Fruit fly (Drosophila melanogaster) whole organism, prepupa: ENCODE data around the gene TMEM216.

Experiments
- CG10631 ChIP-seq: fragments of 200-800 bp; sonication (Bioruptor generic); optimal IDR thresholded peaks from 2 replicates; lab custom pipeline; 2016; ENCODE audit warnings: missing biosample characterization, missing genetic modification characterization
- CG11762 ChIP-seq: fragments of 200-800 bp; sonication (Bioruptor generic); optimal IDR thresholded peaks from 3 replicates; lab custom pipeline; 2016; ENCODE audit warnings: missing biosample characterization, missing genetic modification characterization; ENCODE audit not compliant: insufficient read depth
- CG15336 ChIP-seq: fragments of 200-800 bp; sonication (Bioruptor generic); IDR thresholded peaks from 2 replicates; pipeline ENCODE4 v1.3.6; 2022; ENCODE audit warnings: missing biosample characterization, missing genetic modification characterization
- CG3032 ChIP-seq: fragments of 200-800 bp; optimal IDR thresholded peaks from 2 replicates; lab custom pipeline; 2019; ENCODE audit warnings: missing biosample characterization, mild to moderate bottlenecking, missing genetic modification characterization, moderate library complexity
- CG31627 ChIP-seq: fragments of 200-800 bp; sonication (Bioruptor generic); optimal IDR thresholded peaks from 3 replicates; lab custom pipeline; 2016; ENCODE audit warnings: missing biosample characterization, missing genetic modification characterization
- CG32006 ChIP-seq: fragments of 200-800 bp; sonication (Bioruptor generic); optimal IDR thresholded peaks from 3 replicates; lab custom pipeline; 2017; ENCODE audit warnings: missing biosample characterization, mild to moderate bottlenecking, missing genetic modification characterization
- CG34406 ChIP-seq: fragments of 200-800 bp; sonication (Bioruptor generic); optimal IDR thresholded peaks from 3 replicates; lab custom pipeline; 2016; ENCODE audit warnings: missing biosample characterization, missing genetic modification characterization
- CG3919 ChIP-seq: fragments of 200-800 bp; sonication (Bioruptor generic); optimal IDR thresholded peaks from 3 replicates; lab custom pipeline; 2016; ENCODE audit warnings: missing biosample characterization, missing genetic modification characterization
- CG6163 ChIP-seq: fragments of 200-800 bp; sonication (Bioruptor generic); IDR thresholded peaks from 3 replicates; pipeline ENCODE4 v1.3.6; 2022; ENCODE audit warnings: missing biosample characterization, missing genetic modification characterization
- CG6276 ChIP-seq: fragments of 200-800 bp; sonication (Bioruptor generic); optimal IDR thresholded peaks from 2 replicates; lab custom pipeline; 2017; ENCODE audit warnings: missing biosample characterization, mild to moderate bottlenecking, missing genetic modification characterization
- CG6808 ChIP-seq: fragments of 200-800 bp; sonication (Bioruptor generic); optimal IDR thresholded peaks from 3 replicates; lab custom pipeline; 2017; ENCODE audit warnings: missing biosample characterization, missing genetic modification characterization, mild to moderate bottlenecking, moderate library complexity, missing genetic modification reagents
- CG8119 ChIP-seq: fragments of 200-800 bp; sonication (Bioruptor generic); IDR thresholded peaks from 3 replicates; pipeline ENCODE4 v1.3.6; 2022; ENCODE audit warnings: missing biosample characterization, missing genetic modification characterization
- CG8319 ChIP-seq: fragments of 200-800 bp; sonication (Bioruptor generic); optimal IDR thresholded peaks from 3 replicates; lab custom pipeline; 2016; ENCODE audit warnings: missing biosample characterization, missing genetic modification characterization
- CG9139 ChIP-seq: fragments of 200-800 bp; sonication (Bioruptor generic); optimal IDR thresholded peaks from 3 replicates; lab custom pipeline; 2017; ENCODE audit warnings: missing biosample characterization, mild to moderate bottlenecking, missing genetic modification characterization
- Eip75B ChIP-seq: fragments of 200-800 bp; sonication (Bioruptor generic); optimal IDR thresholded peaks from 3 replicates; lab custom pipeline; 2016; ENCODE audit warnings: missing biosample characterization, missing genetic modification characterization
- Eip78C ChIP-seq: fragments of 200-800 bp; sonication (Bioruptor generic); peaks from one replicate; lab custom pipeline; 2016; ENCODE audit warnings: missing biosample characterization, missing genetic modification characterization
- Eip93F ChIP-seq: fragments of 200-800 bp; sonication (Bioruptor generic); optimal IDR thresholded peaks from 2 replicates; lab custom pipeline; 2016; ENCODE audit warnings: missing biosample characterization, mild to moderate bottlenecking, missing genetic modification characterization
- Ets96B ChIP-seq: fragments of 200-800 bp; optimal IDR thresholded peaks from 2 replicates; lab custom pipeline; 2019; ENCODE audit warnings: missing biosample characterization, mild to moderate bottlenecking, missing genetic modification characterization, moderate library complexity
- Gug ChIP-seq: fragments of 200-800 bp; sonication (Bioruptor generic); IDR thresholded peaks from 2 replicates; pipeline ENCODE4 v1.3.6; 2022; ENCODE audit warnings: missing biosample characterization, missing genetic modification characterization
- Met ChIP-seq: fragments of 200-800 bp; sonication (Bioruptor generic); optimal IDR thresholded peaks from 3 replicates; lab custom pipeline; 2016; ENCODE audit warnings: missing biosample characterization, missing genetic modification characterization
- OdsH ChIP-seq: fragments of 200-800 bp; sonication (Bioruptor generic); optimal IDR thresholded peaks from 3 replicates; lab custom pipeline; 2016; ENCODE audit warnings: missing biosample characterization, missing genetic modification characterization
- Sox102F ChIP-seq: fragments of 200-800 bp; sonication (Bioruptor generic); optimal IDR thresholded peaks from 2 replicates; lab custom pipeline; 2016; ENCODE audit warnings: missing biosample characterization, mild to moderate bottlenecking, missing genetic modification characterization
- Sox14 ChIP-seq: fragments of 200-800 bp; sonication (Bioruptor generic); optimal IDR thresholded peaks from 3 replicates; lab custom pipeline; 2016; ENCODE audit warnings: missing biosample characterization, missing genetic modification characterization
- acj6 ChIP-seq: fragments of 200-800 bp; sonication (Bioruptor generic); optimal IDR thresholded peaks from 3 replicates; lab custom pipeline; 2016; ENCODE audit warnings: missing biosample characterization, missing genetic modification characterization
- cyc ChIP-seq: fragments of 200-800 bp; sonication (Bioruptor generic); optimal IDR thresholded peaks from 3 replicates; lab custom pipeline; 2016; ENCODE audit warnings: missing biosample characterization, missing genetic modification characterization
- eg ChIP-seq: fragments of 200-800 bp; sonication (Bioruptor generic); IDR thresholded peaks from 3 replicates; pipeline ENCODE4 v1.3.6; 2022; ENCODE audit warnings: missing biosample characterization, missing genetic modification characterization
- esn ChIP-seq: fragments of 200-800 bp; sonication (Bioruptor generic); optimal IDR thresholded peaks from 2 replicates; lab custom pipeline; 2016; ENCODE audit warnings: missing biosample characterization, mild to moderate bottlenecking, missing genetic modification characterization, moderate library complexity
- fkh ChIP-seq: fragments of 200-800 bp; sonication (Bioruptor generic); optimal IDR thresholded peaks from 3 replicates; lab custom pipeline; 2017; ENCODE audit warnings: missing biosample characterization, mild to moderate bottlenecking, missing genetic modification characterization, moderate library complexity
- net ChIP-seq: fragments of 200-800 bp; sonication (Bioruptor generic); optimal IDR thresholded peaks from 3 replicates; lab custom pipeline; 2016; ENCODE audit warnings: missing biosample characterization, missing genetic modification characterization
- spab ChIP-seq: fragments of 200-800 bp; sonication (Bioruptor generic); optimal IDR thresholded peaks from 2 replicates; lab custom pipeline; 2017; ENCODE audit warnings: missing biosample characterization, mild to moderate bottlenecking, missing genetic modification characterization, missing genetic modification reagents
- topi ChIP-seq: fragments of 200-800 bp; sonication (Bioruptor generic); optimal IDR thresholded peaks from 3 replicates; lab custom pipeline; 2016; ENCODE audit warnings: missing biosample characterization, missing genetic modification characterization
- vri ChIP-seq: fragments of 200-800 bp; sonication (Bioruptor generic); optimal IDR thresholded peaks from 3 replicates; lab custom pipeline; 2016; ENCODE audit warnings: missing biosample characterization, mild to moderate bottlenecking, missing genetic modification characterization

TMEM216 gene

DNA sequence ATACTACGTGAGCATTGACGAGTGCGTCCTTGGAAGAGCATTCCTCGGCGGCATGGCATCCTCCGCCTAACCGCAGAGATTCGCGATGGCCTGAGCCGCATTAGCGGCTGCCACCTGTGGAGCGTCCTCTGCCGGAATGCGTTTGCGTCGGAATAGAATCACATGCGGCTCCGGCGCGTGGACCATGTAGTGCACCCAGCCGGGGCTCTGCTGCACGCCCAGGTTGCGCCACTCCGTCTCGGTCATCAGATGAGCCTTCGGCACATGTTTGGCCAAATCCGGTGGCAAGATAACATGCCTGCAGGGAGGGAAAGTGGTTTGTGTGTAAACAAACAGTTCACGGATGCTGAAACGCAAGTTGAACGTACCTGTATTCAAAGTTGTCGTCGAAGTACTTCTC, 672 bp upstream of the TMEM216 start:
- no peak for TF ChIP-seq cyc (GFP tag; lab: Kevin White, UChicago)
- peak; percentile 64 for TF ChIP-seq fkh (GFP tag; lab: Kevin White, UChicago)
- no peak for TF ChIP-seq CG8319 (GFP tag; lab: Kevin White, UChicago)
- no peak for TF ChIP-seq CG31627 (GFP tag; lab: Kevin White, UChicago)

DNA sequence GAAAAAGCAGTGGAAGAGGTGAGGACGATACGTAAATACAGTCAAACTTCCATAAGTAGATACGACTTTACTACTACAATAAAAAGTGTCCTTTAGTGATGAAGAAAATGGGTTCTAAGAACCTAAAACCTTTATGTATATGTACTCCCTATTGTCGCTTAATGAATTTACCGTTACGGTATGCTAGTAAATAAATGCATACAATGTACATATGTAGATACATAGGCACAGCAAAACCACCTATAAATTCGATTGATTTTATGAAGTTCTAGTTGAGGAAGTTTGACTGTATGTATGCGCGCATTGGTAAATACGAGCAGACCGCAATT, 472 bp downstream of the TMEM216 start:
- TF ChIP-seq cyc (GFP tag; lab: Kevin White, UChicago) (no peak), CG6163 (GFP tag; lab: Robert Waterston, UW) (0 out of 3 replicates have a peak, but pooled peaks have one; percentile 11), CG3919 (GFP tag; lab: Kevin White, UChicago) (no peak), CG6808 (GFP tag; lab: Kevin White, UChicago) (no peak), CG34406 (GFP tag; lab: Kevin White, UChicago) (peak; percentile 15), esn (GFP tag; lab: Kevin White, UChicago) (peak; percentile 49), Eip78C (GFP tag; lab: Kevin White, UChicago) (peak; percentile 43), CG32006 (GFP tag; lab: Kevin White, UChicago) (no peak), CG15336 (peak; percentile 48; the same call in 1 of the 2 replicates), eg (GFP tag; lab: Robert Waterston, UW) (peak; percentile 54; the same call in 1 of the 3 replicates), Eip75B (GFP tag; lab: Kevin White, UChicago) (no peak), Sox102F (GFP tag; lab: Kevin White, UChicago) (no peak), acj6 (peak; percentile 10), CG31627 (GFP tag; lab: Kevin White, UChicago) (peak; percentile 50), CG8119 (GFP tag; lab: Robert Waterston, UW) (peak; percentile 44; the same call in 1 of the 3 replicates), CG6276 (GFP tag; lab: Kevin White, UChicago) (no peak), spab (GFP tag; lab: Kevin White, UChicago) (no peak)

- 0 out of 3 replicates have a peak, but pooled peaks have one; percentile 22 for TF ChIP-seq CG6163 (GFP tag; lab: Robert Waterston, UW)
- TF ChIP-seq spab (GFP tag; lab: Kevin White, UChicago), result no peak
- no peak for TF ChIP-seq vri (GFP tag; lab: Kevin White, UChicago)
- no peak for TF ChIP-seq Gug (GFP tag; lab: Robert Waterston, UW)
- no peak for TF ChIP-seq CG6808 (GFP tag; lab: Kevin White, UChicago)
- TF ChIP-seq, all 60 proteins: peak for 1
Observed at dm6 chr3R:8718356-8718755, 2.3 kb downstream of the TMEM216 start, which contains the start of gene Cks85A. Cks85A (minus strand) TSS chr3R:8718456.

DNA sequence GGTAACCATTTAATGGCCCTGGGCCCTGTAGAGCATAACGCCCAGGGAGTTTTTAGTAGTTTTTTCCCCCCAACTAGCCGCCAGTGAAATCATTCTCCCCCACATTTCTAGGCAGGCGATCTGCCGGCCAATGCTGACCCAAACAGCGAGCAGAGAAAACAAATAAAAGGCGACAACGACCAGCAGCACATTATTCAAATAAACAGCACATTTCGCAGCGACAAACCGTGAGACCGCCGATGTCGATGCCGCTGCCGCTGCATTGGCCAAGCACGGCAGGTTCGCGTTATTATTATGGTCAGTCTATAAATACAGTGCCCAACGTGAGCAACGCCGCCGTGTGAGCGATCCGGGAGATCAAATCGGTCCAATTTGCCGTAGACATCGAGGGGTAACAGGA, 2.9 kb downstream of the TMEM216 start, which contains the start of gene CG11760:
TSS of gene CG11760 (plus strand) at position 301 of the 400 bp plus-strand sequence.
- TF ChIP-seq CG8319 (GFP tag; lab: Kevin White, UChicago) (no peak), CG10631 (GFP tag; lab: Kevin White, UChicago) (no peak), spab (GFP tag; lab: Kevin White, UChicago) (no peak), Gug (GFP tag; lab: Robert Waterston, UW) (no peak), CG6276 (GFP tag; lab: Kevin White, UChicago) (no peak), vri (GFP tag; lab: Kevin White, UChicago) (no peak), net (GFP tag; lab: Kevin White, UChicago) (no peak), topi (GFP tag; lab: Kevin White, UChicago) (no peak), Sox14 (GFP tag; lab: Kevin White, UChicago) (no peak), CG6808 (GFP tag; lab: Kevin White, UChicago) (no peak), OdsH (GFP tag; lab: Kevin White, UChicago) (no peak), Ets96B (no peak), CG3032 (tag; lab: Kevin White, UChicago) (no peak), CG31627 (GFP tag; lab: Kevin White, UChicago) (no peak), eg (GFP tag; lab: Robert Waterston, UW) (no peak), Sox102F (GFP tag; lab: Kevin White, UChicago) (no peak), Met (GFP tag; lab: Kevin White, UChicago) (no peak), CG9139 (no peak)

DNA sequence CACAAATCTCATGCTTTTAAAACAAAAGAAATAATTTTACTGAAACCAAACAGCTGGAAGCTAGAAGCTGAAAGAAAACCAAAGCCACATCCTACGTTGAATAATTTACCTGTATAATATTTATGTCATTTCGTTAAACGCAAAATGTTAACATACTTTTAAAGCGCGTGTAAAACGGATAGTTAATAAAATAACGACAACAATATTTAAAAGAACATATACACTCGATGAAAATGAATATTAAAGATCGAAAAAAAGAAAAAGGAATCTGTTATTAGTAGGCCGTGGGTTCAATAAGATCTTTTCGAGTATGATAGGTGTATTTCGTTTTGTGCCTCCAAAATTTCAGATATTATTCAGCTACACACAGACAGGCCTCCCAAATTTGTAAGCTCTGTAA, 5.0 kb downstream of the TMEM216 start, which contains the start of gene CG8136:
TSS of gene CG8136 (plus strand) at position 301 of the 400 bp plus-strand sequence.
- TF ChIP-seq Eip93F (GFP tag; lab: Kevin White, UChicago) (no peak), CG8119 (GFP tag; lab: Robert Waterston, UW) (no peak), CG11762 (no peak)
